Worm (Caenorhabditis elegans) whole organism, young adult: Measurements from ENCODE around the gene K07H8.2.

Source experiments
- ceh-40 ChIP-seq: fragments of 200-800 bp; sonication (Bioruptor generic); IDR thresholded peaks from 2 replicates; pipeline ENCODE4 v1.3.6; 2022; ENCODE audit warnings: missing genetic modification characterization, missing compliant biosample characterization
- dpl-1 ChIP-seq: fragments of 150-350 bp; optimal IDR thresholded peaks from 2 replicates; lab custom pipeline; 2014; ENCODE audit warnings: missing biosample characterization, missing genetic modification reagents, missing genetic modification characterization
- repo-1 ChIP-seq: sonication (generic microtip); optimal IDR thresholded peaks from 2 replicates; lab custom pipeline; 2017; ENCODE audit warnings: mild to moderate bottlenecking, missing genetic modification characterization, missing compliant biosample characterization

DNA sequence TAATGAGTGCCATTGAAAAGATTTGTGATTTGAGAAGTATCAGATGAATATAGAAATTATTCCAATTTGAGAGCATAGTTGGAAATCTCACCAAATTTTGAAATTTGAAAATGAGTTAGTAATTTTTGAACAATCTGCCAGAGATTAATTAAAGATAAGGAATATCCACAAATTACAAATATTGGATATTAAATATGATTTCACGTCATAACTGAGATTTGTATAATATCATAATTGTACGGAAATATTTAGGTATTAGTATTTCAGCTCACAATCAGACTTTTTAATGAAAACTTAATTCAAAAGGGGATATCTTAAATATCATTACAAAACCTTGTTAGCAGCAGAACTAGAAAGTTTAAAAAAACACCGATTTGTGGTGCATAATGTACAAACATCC, 31.4 kb upstream of the K07H8.2 start, which contains the start of gene K07H8.7:
- TF ChIP-seq dpl-1 (no peak), repo-1 (tag; lab: Kevin White, UChicago) (no peak), ceh-40 (GFP tag; lab: Robert Waterston, UW) (no peak)
